Fruit fly (Drosophila melanogaster) whole organism, embryonic: ENCODE data around the gene Nct.

Experiments used
- C15 ChIP-seq: fragments of 200-800 bp; sonication (Bioruptor generic); IDR thresholded peaks from 3 replicates; pipeline ENCODE4 v1.3.6; 2022; ENCODE audit warnings: missing biosample characterization, missing genetic modification characterization
- CG11723 ChIP-seq: fragments of 200-800 bp; sonication (Bioruptor generic); optimal IDR thresholded peaks from 2 replicates; lab custom pipeline; 2017; ENCODE audit warnings: missing biosample characterization, mild to moderate bottlenecking, missing genetic modification characterization
- CG8478 ChIP-seq: fragments of >200 bp; optimal IDR thresholded peaks from 2 replicates; lab custom pipeline; 2018
- ERR ChIP-seq: fragments of 200-800 bp; sonication (Bioruptor generic); optimal IDR thresholded peaks from 2 replicates; lab custom pipeline; 2016; ENCODE audit warnings: missing biosample characterization, missing genetic modification characterization
- btn ChIP-seq: fragments of 200-800 bp; sonication (Bioruptor generic); optimal IDR thresholded peaks from 2 replicates; lab custom pipeline; 2016; ENCODE audit warnings: missing biosample characterization, missing genetic modification characterization
- kay ChIP-seq: fragments of 200-800 bp; sonication (Bioruptor generic); optimal IDR thresholded peaks from 2 replicates; lab custom pipeline; 2016; ENCODE audit warnings: missing biosample characterization, missing genetic modification characterization

DNA sequence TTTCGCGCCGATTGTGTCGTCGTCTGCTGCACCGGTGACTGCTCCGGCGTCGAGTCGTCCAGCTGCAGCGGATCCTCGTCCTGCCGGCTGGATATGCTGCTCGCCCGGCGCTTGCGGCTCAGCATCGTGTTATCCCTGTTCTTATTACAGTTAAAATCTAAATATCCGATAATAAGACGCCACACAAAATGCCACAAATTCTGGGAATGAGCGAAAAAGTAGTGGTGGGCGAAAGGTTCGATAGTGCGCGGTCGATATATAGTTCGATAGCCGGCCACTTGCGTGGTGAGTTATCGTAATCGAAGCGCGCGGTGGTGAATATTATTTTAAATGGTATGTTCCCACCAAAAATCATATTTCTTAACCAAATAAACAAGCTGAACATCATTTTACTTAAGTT lies 46.4 kb upstream of the Nct start, which contains the start of gene polybromo:
- TF ChIP-seq btn (GFP tag; lab: Kevin White, UChicago) (no peak), C15 (GFP tag; lab: Robert Waterston, UW) (no peak), CG11723 (GFP tag; lab: Kevin White, UChicago) (no peak), kay (GFP tag; lab: Kevin White, UChicago) (no peak), ERR (GFP tag; lab: Kevin White, UChicago) (no peak), CG8478 (lab: Kevin White, UChicago) (no peak)
